Worm (Caenorhabditis elegans): ENCODE measurements around the gene T20D4.7.

DNA sequence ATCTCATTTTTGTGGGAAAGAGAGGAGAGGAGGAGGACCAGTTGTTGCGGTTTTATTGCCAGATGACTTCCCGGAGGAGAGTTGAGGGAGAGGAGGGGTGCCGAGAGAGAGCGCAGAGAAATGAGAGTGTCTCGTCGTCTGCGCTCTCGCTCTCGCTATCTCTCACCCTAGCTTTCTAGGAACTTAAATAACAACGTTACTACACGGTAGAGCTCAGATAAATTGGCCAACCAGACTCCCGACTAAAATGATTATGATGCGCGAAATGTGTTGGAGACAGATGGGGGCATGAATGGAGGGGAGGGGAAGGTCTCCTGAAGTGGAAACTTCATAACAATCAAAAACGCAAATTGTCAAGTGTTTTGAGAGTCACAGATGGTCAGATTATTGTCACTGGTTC, 45.9 kb downstream of the T20D4.7 start:
- TF ChIP-seq nhr-76 (tag; optimal IDR thresholded peaks at IDR 0.05): no peak
- no peak for TF ChIP-seq ama-1 (optimal IDR thresholded peaks at IDR 0.05)
- peak; percentile 71 for TF ChIP-seq aha-1 (tag)
- TF ChIP-seq pqm-1 (tag; optimal IDR thresholded peaks at IDR 0.05): no peak
- TF ChIP-seq ZK337.2 (GFP tag; IDR thresholded peaks at IDR 0.05): no peak
- TF ChIP-seq nhr-237 (tag; optimal IDR thresholded peaks at IDR 0.05): no peak
- no peak for TF ChIP-seq dmd-8 (GFP tag; IDR thresholded peaks at IDR 0.05)
